Fruit fly (Drosophila melanogaster) whole organism, pupa: ENCODE data around the gene CG11898.

Experiments
- CG10348 ChIP-seq: fragments of 200-800 bp; sonication (Bioruptor generic); IDR thresholded peaks from 2 replicates; pipeline ENCODE4 v1.3.6; 2022; ENCODE audit warnings: missing biosample characterization, missing genetic modification characterization
- CG12605 ChIP-seq: fragments of 200-800 bp; sonication (Bioruptor generic); IDR thresholded peaks from 2 replicates; pipeline ENCODE4 v1.3.6; 2022; ENCODE audit warnings: missing biosample characterization, missing genetic modification characterization
- CG13204 ChIP-seq: fragments of 200-800 bp; sonication (Bioruptor generic); optimal IDR thresholded peaks from 2 replicates; lab custom pipeline; 2018; ENCODE audit warnings: missing biosample characterization, mild to moderate bottlenecking, missing genetic modification characterization, moderate library complexity
- CG14655 ChIP-seq: fragments of 200-800 bp; sonication (Bioruptor generic); optimal IDR thresholded peaks from 3 replicates; lab custom pipeline; 2017; ENCODE audit warnings: mild to moderate bottlenecking, missing biosample characterization, missing genetic modification reagents, missing genetic modification characterization
- CG15710 ChIP-seq: fragments of 200-800 bp; sonication (Bioruptor generic); optimal IDR thresholded peaks from 2 replicates; lab custom pipeline; 2018; ENCODE audit warnings: missing biosample characterization, mild to moderate bottlenecking, missing genetic modification characterization, moderate library complexity
- CG17806 ChIP-seq: fragments of 200-800 bp; sonication (Bioruptor generic); optimal IDR thresholded peaks from 2 replicates; lab custom pipeline; 2018; ENCODE audit warnings: missing biosample characterization, mild to moderate bottlenecking, missing genetic modification characterization, moderate library complexity
- CG32121 ChIP-seq: fragments of 200-800 bp; sonication (Bioruptor generic); IDR thresholded peaks from 2 replicates; pipeline ENCODE4 v1.3.6; 2022; ENCODE audit warnings: missing biosample characterization, missing genetic modification characterization
- CG34367 ChIP-seq: fragments of 200-800 bp; sonication (Bioruptor generic); optimal IDR thresholded peaks from 2 replicates; lab custom pipeline; 2018; ENCODE audit warnings: missing biosample characterization, mild to moderate bottlenecking, missing genetic modification characterization
- CG4496 ChIP-seq: fragments of 200-800 bp; sonication (Bioruptor generic); IDR thresholded peaks from 3 replicates; pipeline ENCODE4 v1.3.6; 2022; ENCODE audit warnings: missing biosample characterization, missing genetic modification characterization
- CG8159 ChIP-seq: fragments of 200-800 bp; sonication (Bioruptor generic); optimal IDR thresholded peaks from 3 replicates; lab custom pipeline; 2018; ENCODE audit warnings: missing biosample characterization, mild to moderate bottlenecking, missing genetic modification characterization, moderate library complexity
- CG8301 ChIP-seq: fragments of 200-800 bp; sonication (Bioruptor generic); optimal IDR thresholded peaks from 2 replicates; lab custom pipeline; 2018; ENCODE audit warnings: missing biosample characterization, mild to moderate bottlenecking, missing genetic modification characterization
- CG9948 ChIP-seq: fragments of 200-800 bp; sonication (Bioruptor generic); optimal IDR thresholded peaks from 2 replicates; lab custom pipeline; 2018; ENCODE audit warnings: missing biosample characterization, mild to moderate bottlenecking, missing genetic modification characterization, moderate library complexity
- D1 ChIP-seq: fragments of 200-800 bp; sonication (Bioruptor generic); optimal IDR thresholded peaks from 2 replicates; lab custom pipeline; 2018; ENCODE audit warnings: missing biosample characterization, mild to moderate bottlenecking, missing genetic modification characterization, moderate library complexity
- EcR ChIP-seq: fragments of 200-800 bp; sonication (Bioruptor generic); optimal IDR thresholded peaks from 3 replicates; lab custom pipeline; 2019; ENCODE audit warnings: missing biosample characterization, missing genetic modification characterization, mild to moderate bottlenecking, moderate library complexity, missing genetic modification reagents
- Ets98B ChIP-seq: fragments of 200-800 bp; sonication (Bioruptor generic); IDR thresholded peaks from 2 replicates; pipeline ENCODE4 v1.3.6; 2022; ENCODE audit warnings: missing biosample characterization, missing genetic modification characterization
- Pif1A ChIP-seq: fragments of 200-800 bp; sonication (Bioruptor generic); optimal IDR thresholded peaks from 3 replicates; lab custom pipeline; 2016; ENCODE audit warnings: missing biosample characterization, missing genetic modification characterization
- Pif1B ChIP-seq: fragments of 200-800 bp; sonication (Bioruptor generic); optimal IDR thresholded peaks from 3 replicates; lab custom pipeline; 2016; ENCODE audit warnings: missing biosample characterization, missing genetic modification characterization
- Snoo ChIP-seq: fragments of 200-800 bp; sonication (Bioruptor generic); optimal IDR thresholded peaks from 3 replicates; lab custom pipeline; 2017; ENCODE audit warnings: missing biosample characterization, mild to moderate bottlenecking, missing genetic modification characterization, inconsistent platforms
- fd96Ca ChIP-seq: fragments of 200-800 bp; sonication (Bioruptor generic); IDR thresholded peaks from 3 replicates; pipeline ENCODE4 v1.3.6; 2022; ENCODE audit warnings: missing biosample characterization, missing genetic modification characterization
- gl ChIP-seq: fragments of 200-800 bp; sonication (Bioruptor generic); optimal IDR thresholded peaks from 2 replicates; lab custom pipeline; 2018; ENCODE audit warnings: missing biosample characterization, mild to moderate bottlenecking, missing genetic modification characterization
- rn ChIP-seq: fragments of 200-800 bp; sonication (Bioruptor generic); IDR thresholded peaks from 2 replicates; pipeline ENCODE4 v1.3.6; 2022; ENCODE audit warnings: missing biosample characterization, missing genetic modification characterization

CG11898 gene

dm6 chr3R:29190984-29191383 lies 25.5 kb downstream of the CG11898 start:
- TF ChIP-seq Ets98B (GFP tag; lab: Robert Waterston, UW) (no peak), CG4496 (GFP tag; lab: Robert Waterston, UW) (0 out of 3 replicates have a peak, but pooled peaks have one; percentile 14), CG12605 (GFP tag; lab: Robert Waterston, UW) (no peak), Pif1B (GFP tag; lab: Kevin White, UChicago) (no peak), EcR (no peak)
- TF ChIP-seq, all 21 proteins: peak for 1

dm6 chr3R:29194957-29195356 lies 29.5 kb downstream of the CG11898 start, which contains the start of gene jus:
jus (minus strand) TSS chr3R:29194994.
- no peak for TF ChIP-seq CG8159
- no peak for TF ChIP-seq CG32121 (GFP tag; lab: Robert Waterston, UW)
- TF ChIP-seq D1, result no peak
- TF ChIP-seq CG13204, result no peak
- no peak for TF ChIP-seq CG17806
- no peak for TF ChIP-seq rn (GFP tag; lab: Robert Waterston, UW)
- TF ChIP-seq Snoo, result no peak
- no peak for TF ChIP-seq Pif1B (GFP tag; lab: Kevin White, UChicago)
- TF ChIP-seq CG34367 (tag; lab: Kevin White, UChicago), result no peak

dm6 chr3R:29196967-29197611 lies 31.6 kb downstream of the CG11898 start, which contains the start of gene CG14515:
CG14515 (plus strand) TSS chr3R:29197556.
- TF ChIP-seq CG32121 (GFP tag; lab: Robert Waterston, UW) (0 out of 2 replicates have a peak, but pooled peaks have one; percentile 21), CG14655 (GFP tag; lab: Kevin White, UChicago) (peak; percentile 30), CG9948 (tag; lab: Kevin White, UChicago) (no peak), CG34367 (tag; lab: Kevin White, UChicago) (no peak)

- no peak for TF ChIP-seq EcR
- no peak for TF ChIP-seq Pif1B (GFP tag; lab: Kevin White, UChicago)
- no peak for TF ChIP-seq D1
- no peak for TF ChIP-seq CG15710 (tag; lab: Kevin White, UChicago)
- TF ChIP-seq CG14655 (GFP tag; lab: Kevin White, UChicago), result no peak
- no peak for TF ChIP-seq Ets98B (GFP tag; lab: Robert Waterston, UW)
- no peak for TF ChIP-seq CG32121 (GFP tag; lab: Robert Waterston, UW)
- no peak for TF ChIP-seq CG9948 (tag; lab: Kevin White, UChicago)
- no peak for TF ChIP-seq CG13204
- no peak for TF ChIP-seq CG17806
- no peak for TF ChIP-seq CG4496 (GFP tag; lab: Robert Waterston, UW)
- TF ChIP-seq fd96Ca (GFP tag; lab: Robert Waterston, UW), result no peak
- TF ChIP-seq CG8301 (tag; lab: Kevin White, UChicago), result no peak
- no peak for TF ChIP-seq rn (GFP tag; lab: Robert Waterston, UW)
- no peak for TF ChIP-seq CG12605 (GFP tag; lab: Robert Waterston, UW)
Measured at dm6 chr3R:29198299-29198698, 32.9 kb downstream of the CG11898 start.

dm6 chr3R:29199807-29200693 lies 34.6 kb downstream of the CG11898 start, which contains the start of gene CG11899:
CG11899 (plus strand) TSS chr3R:29200454.
- TF ChIP-seq CG8159, result peak; percentile 63
- no peak for TF ChIP-seq CG10348 (GFP tag; lab: Robert Waterston, UW)
- TF ChIP-seq CG12605 (GFP tag; lab: Robert Waterston, UW), result peak; percentile 68
- peak; percentile 55 for TF ChIP-seq CG15710 (tag; lab: Kevin White, UChicago)
- peak; percentile 83 for TF ChIP-seq CG13204
- no peak for TF ChIP-seq D1
- TF ChIP-seq rn (GFP tag; lab: Robert Waterston, UW), result peak; percentile 59; the same call in 1 of the 2 replicates
- peak; percentile 88 for TF ChIP-seq Ets98B (GFP tag; lab: Robert Waterston, UW)
- peak; percentile 82 for TF ChIP-seq Pif1B (GFP tag; lab: Kevin White, UChicago)
- peak; percentile 77 for TF ChIP-seq Snoo
- TF ChIP-seq CG9948 (tag; lab: Kevin White, UChicago), result peak; percentile 43
- TF ChIP-seq CG32121 (GFP tag; lab: Robert Waterston, UW), result peak; percentile 69
- peak; percentile 99 for TF ChIP-seq EcR
- peak; percentile 56 for TF ChIP-seq CG34367 (tag; lab: Kevin White, UChicago)
- TF ChIP-seq CG8301 (tag; lab: Kevin White, UChicago), result peak; percentile 53
- TF ChIP-seq CG14655 (GFP tag; lab: Kevin White, UChicago), result peak; percentile 78
- peak; percentile 84 for TF ChIP-seq CG4496 (GFP tag; lab: Robert Waterston, UW)
- peak; percentile 88 for TF ChIP-seq fd96Ca (GFP tag; lab: Robert Waterston, UW)
- peak; percentile 59 for TF ChIP-seq CG17806
- peak; percentile 80 for TF ChIP-seq gl (tag; lab: Kevin White, UChicago)
- TF ChIP-seq Pif1A, result peak; percentile 73

- no peak for TF ChIP-seq CG10348 (GFP tag; lab: Robert Waterston, UW)
- no peak for TF ChIP-seq Snoo
- no peak for TF ChIP-seq gl (tag; lab: Kevin White, UChicago)
- TF ChIP-seq Ets98B (GFP tag; lab: Robert Waterston, UW), result no peak
- no peak for TF ChIP-seq fd96Ca (GFP tag; lab: Robert Waterston, UW)
- TF ChIP-seq Pif1A, result no peak
- no peak for TF ChIP-seq CG9948 (tag; lab: Kevin White, UChicago)
- TF ChIP-seq CG8301 (tag; lab: Kevin White, UChicago), result no peak
- no peak for TF ChIP-seq CG34367 (tag; lab: Kevin White, UChicago)
- TF ChIP-seq Pif1B (GFP tag; lab: Kevin White, UChicago), result no peak
- no peak for TF ChIP-seq CG13204
- TF ChIP-seq D1, result no peak
- TF ChIP-seq CG8159, result no peak
- TF ChIP-seq CG32121 (GFP tag; lab: Robert Waterston, UW), result no peak
- TF ChIP-seq rn (GFP tag; lab: Robert Waterston, UW), result no peak
- TF ChIP-seq CG17806, result no peak
- no peak for TF ChIP-seq CG12605 (GFP tag; lab: Robert Waterston, UW)
Measured at dm6 chr3R:29202418-29202817, 37.0 kb downstream of the CG11898 start, which contains the start of gene Mesh1. Mesh1 (minus strand) TSS chr3R:29202525.
